Fruit fly (Drosophila melanogaster): ENCODE measurements around the gene CG16704.
A peak's percentile ranks its signal among the peaks of the same experiment; 100 is the strongest.

CG16704 gene

dm6 chr2L:3703260-3703659, 10.9 kb upstream of the CG16704 start, which contains the start of gene CG2816 (continued):
- TF ChIP-seq esg (GFP tag; conservative IDR thresholded peaks at IDR 0.05) = peak; percentile 67
- no peak for TF ChIP-seq stwl (tag; optimal IDR thresholded peaks at IDR 0.05)
- TF ChIP-seq pita (GFP tag; optimal IDR thresholded peaks at IDR 0.05) = no peak
- TF ChIP-seq CTCF (GFP tag; optimal IDR thresholded peaks at IDR 0.05) = no peak
- no peak for TF ChIP-seq CG10462 (GFP tag; optimal IDR thresholded peaks at IDR 0.05)
- TF ChIP-seq dimm (GFP tag; IDR thresholded peaks at IDR 0.05) = no peak
- TF ChIP-seq CG33557 (GFP tag; optimal IDR thresholded peaks at IDR 0.05) = no peak
- TF ChIP-seq Ets97D (GFP tag; optimal IDR thresholded peaks at IDR 0.05) = no peak
- no peak for TF ChIP-seq H15 (GFP tag; IDR thresholded peaks at IDR 0.05)
- no peak for TF ChIP-seq wor (GFP tag; IDR thresholded peaks at IDR 0.05)
- peak; percentile 53 for TF ChIP-seq tin (GFP tag; optimal IDR thresholded peaks at IDR 0.05)
- no peak for TF ChIP-seq CG8290 (GFP tag; optimal IDR thresholded peaks at IDR 0.05)
- TF ChIP-seq CG8290 (tag; optimal IDR thresholded peaks at IDR 0.05) = peak in 1 of 2 experiments; percentile 83
- no peak for TF ChIP-seq CG11723 (GFP tag; optimal IDR thresholded peaks at IDR 0.05)
- no peak for TF ChIP-seq CG17829 (tag; optimal IDR thresholded peaks at IDR 0.05)
- peak; percentile 27 for TF ChIP-seq D19B (GFP tag; optimal IDR thresholded peaks at IDR 0.05)
- TF ChIP-seq ato (GFP tag; IDR thresholded peaks at IDR 0.05; ENCODE audit: partially characterized antibody) = no peak
- peak; percentile 18 for TF ChIP-seq psq (GFP tag; optimal IDR thresholded peaks at IDR 0.05)
- peak; percentile 40 for TF ChIP-seq HmgZ (tag; optimal IDR thresholded peaks at IDR 0.05)
- TF ChIP-seq aop (GFP tag; IDR thresholded peaks at IDR 0.05) = no peak
- TF ChIP-seq CG7271 (tag; optimal IDR thresholded peaks at IDR 0.05) = no peak
- peak; percentile 8 for TF ChIP-seq CG15601 (tag; optimal IDR thresholded peaks at IDR 0.05)
- peak; percentile 28 for TF ChIP-seq CG3995 (GFP tag; optimal IDR thresholded peaks at IDR 0.05)
- TF ChIP-seq CG16863 (GFP tag; optimal IDR thresholded peaks at IDR 0.05) = peak; percentile 50
- no peak for TF ChIP-seq stc (GFP tag; IDR thresholded peaks at IDR 0.05)
- TF ChIP-seq gcm2 (GFP tag; optimal IDR thresholded peaks at IDR 0.05) = no peak
- peak; percentile 52 for TF ChIP-seq Hr3 (GFP tag; optimal IDR thresholded peaks at IDR 0.05)
- peak; percentile 68; the same call in 1 of the 2 replicates for TF ChIP-seq NFAT (GFP tag; IDR thresholded peaks at IDR 0.05)
- peak; percentile 75 for TF ChIP-seq CG11560 (tag; IDR thresholded peaks at IDR 0.05)
- no peak for TF ChIP-seq CG10431 (GFP tag; optimal IDR thresholded peaks at IDR 0.05)
- TF ChIP-seq knrl (GFP tag; IDR thresholded peaks at IDR 0.05; ENCODE audit: partially characterized antibody) = no peak
- no peak for TF ChIP-seq Blimp-1 (GFP tag; optimal IDR thresholded peaks at IDR 0.05)
- peak; percentile 95; the same call in 2 of the 3 replicates for TF ChIP-seq CG11456 (GFP tag; IDR thresholded peaks at IDR 0.05)
- no peak for TF ChIP-seq phol (tag; optimal IDR thresholded peaks at IDR 0.05)
- no peak for TF ChIP-seq CG2116 (GFP tag; optimal IDR thresholded peaks at IDR 0.05)
- TF ChIP-seq unpg (GFP tag; optimal IDR thresholded peaks at IDR 0.05) = peak; percentile 55
- no peak for TF ChIP-seq vnd (GFP tag; IDR thresholded peaks at IDR 0.05; ENCODE audit: partially characterized antibody)
- TF ChIP-seq Jarid2 (GFP tag; optimal IDR thresholded peaks at IDR 0.05) = no peak
- TF ChIP-seq CG18764 (GFP tag; optimal IDR thresholded peaks at IDR 0.05) = no peak
- TF ChIP-seq sqz (GFP tag; optimal IDR thresholded peaks at IDR 0.05) = no peak
- TF ChIP-seq peb (GFP tag; IDR thresholded peaks at IDR 0.05) = no peak
- no peak for TF ChIP-seq trh (GFP tag; optimal IDR thresholded peaks at IDR 0.05)
- TF ChIP-seq CHES-1-like (GFP tag; optimal IDR thresholded peaks at IDR 0.05) = peak; percentile 79
- 0 out of 2 replicates have a peak, but pooled peaks have one; percentile 22 for TF ChIP-seq CG17328 (GFP tag; IDR thresholded peaks at IDR 0.05)
- TF ChIP-seq Six4 (GFP tag; optimal IDR thresholded peaks at IDR 0.05) = no peak
- peak; percentile 47 for TF ChIP-seq ab (GFP tag; optimal IDR thresholded peaks at IDR 0.05)
- no peak for TF ChIP-seq fd102C (GFP tag; optimal IDR thresholded peaks at IDR 0.05)
- TF ChIP-seq CG4424 (GFP tag; optimal IDR thresholded peaks at IDR 0.05) = no peak
- no peak for TF ChIP-seq br (optimal IDR thresholded peaks at IDR 0.05)
- no peak for TF ChIP-seq CG15073 (GFP tag; optimal IDR thresholded peaks at IDR 0.05)
- TF ChIP-seq en (GFP tag; optimal IDR thresholded peaks at IDR 0.05) = peak; percentile 7
- TF ChIP-seq lmd (GFP tag; IDR thresholded peaks at IDR 0.05) = peak; percentile 92
- no peak for TF ChIP-seq cato (GFP tag; optimal IDR thresholded peaks at IDR 0.05; ENCODE audit: borderline replicate concordance)

Measured in whole organism, embryonic.